Fruit fly (Drosophila melanogaster): ENCODE results near the gene hth.
A peak's percentile ranks its signal among the peaks of the same experiment; 100 is the strongest.

Gene hth

DNA sequence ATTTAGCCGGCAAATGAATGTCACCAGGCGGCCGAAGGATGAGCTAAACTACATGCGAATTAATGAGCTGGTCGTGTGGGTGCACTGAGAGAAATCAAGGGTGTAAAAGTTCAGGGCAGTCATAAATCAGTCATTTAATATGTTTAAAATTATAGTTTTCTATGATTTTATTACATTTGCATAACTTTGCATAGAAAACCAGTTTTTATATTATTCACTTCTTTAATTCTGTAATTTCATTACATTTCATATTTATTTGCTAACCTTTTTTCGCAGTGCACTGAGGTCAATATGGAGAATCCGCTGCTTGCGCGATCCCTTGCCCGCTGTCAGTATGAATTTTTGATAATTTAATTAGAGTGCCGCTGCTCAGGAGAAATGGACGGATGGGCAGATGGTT, 1.9 kb upstream of the hth start (continued):
- peak; percentile 38 for TF ChIP-seq lilli (GFP tag; optimal IDR thresholded peaks at IDR 0.05)
- no peak for TF ChIP-seq corto (GFP tag; optimal IDR thresholded peaks at IDR 0.05)
- TF ChIP-seq CG10462 (GFP tag; optimal IDR thresholded peaks at IDR 0.05), result no peak
- TF ChIP-seq CG1792 (GFP tag; optimal IDR thresholded peaks at IDR 0.05), result no peak
- no peak for TF ChIP-seq br (optimal IDR thresholded peaks at IDR 0.05)
- TF ChIP-seq CG11085 (GFP tag; IDR thresholded peaks at IDR 0.05), result no peak
- no peak for TF ChIP-seq CkIIα-i1 (GFP tag; IDR thresholded peaks at IDR 0.05)
- no peak for TF ChIP-seq Tbp (GFP tag; optimal IDR thresholded peaks at IDR 0.05)
- no peak for TF ChIP-seq CG2199 (GFP tag; IDR thresholded peaks at IDR 0.05)
- no peak for TF ChIP-seq CG16863 (GFP tag; optimal IDR thresholded peaks at IDR 0.05)
- peak; percentile 11 for TF ChIP-seq CG12942 (GFP tag; optimal IDR thresholded peaks at IDR 0.05)
- no peak for TF ChIP-seq Fer1 (GFP tag; optimal IDR thresholded peaks at IDR 0.05)
- no peak for TF ChIP-seq pum (GFP tag; optimal IDR thresholded peaks at IDR 0.05)
- no peak for TF ChIP-seq CG7372 (GFP tag; IDR thresholded peaks at IDR 0.05)
- TF ChIP-seq Hmx (GFP tag; optimal IDR thresholded peaks at IDR 0.05), result no peak
- no peak for TF ChIP-seq zfh2 (GFP tag; optimal IDR thresholded peaks at IDR 0.05)
- TF ChIP-seq sug (tag; optimal IDR thresholded peaks at IDR 0.05), result no peak
- TF ChIP-seq CG33213 (GFP tag; optimal IDR thresholded peaks at IDR 0.05), result no peak
- peak; percentile 81 for TF ChIP-seq dmrt11E (tag; optimal IDR thresholded peaks at IDR 0.05)
- TF ChIP-seq ara (GFP tag; IDR thresholded peaks at IDR 0.05), result peak; percentile 17; the same call in 1 of the 2 replicates
- no peak for TF ChIP-seq CG1647 (GFP tag; optimal IDR thresholded peaks at IDR 0.05)
- TF ChIP-seq YL-1 (GFP tag; optimal IDR thresholded peaks at IDR 0.05), result no peak
- no peak for TF ChIP-seq Mrtf (GFP tag; IDR thresholded peaks at IDR 0.05)
- TF ChIP-seq Eip74EF (GFP tag; optimal IDR thresholded peaks at IDR 0.05), result no peak
- no peak for TF ChIP-seq yki (optimal IDR thresholded peaks at IDR 0.05)
- no peak for TF ChIP-seq gsb (GFP tag; IDR thresholded peaks at IDR 0.05)
- TF ChIP-seq Opbp (GFP tag; IDR thresholded peaks at IDR 0.05; ENCODE audit: partially characterized antibody), result no peak
- TF ChIP-seq disco-r (GFP tag; optimal IDR thresholded peaks at IDR 0.05), result no peak
- no peak for TF ChIP-seq CG4730 (GFP tag; IDR thresholded peaks at IDR 0.05)
- TF ChIP-seq ewg (GFP tag; optimal IDR thresholded peaks at IDR 0.05), result no peak
- TF ChIP-seq CG13287 (GFP tag; IDR thresholded peaks at IDR 0.05; ENCODE audit: partially characterized antibody), result no peak
- peak; percentile 68; the same call in 2 of the 3 replicates for TF ChIP-seq zfh1 (GFP tag; IDR thresholded peaks at IDR 0.05)
- TF ChIP-seq CG4360 (GFP tag; IDR thresholded peaks at IDR 0.05), result no peak
- TF ChIP-seq Doc2 (GFP tag; IDR thresholded peaks at IDR 0.05), result no peak
- TF ChIP-seq CG30020 (tag; optimal IDR thresholded peaks at IDR 0.05), result no peak
- no peak for TF ChIP-seq CG17568 (GFP tag; optimal IDR thresholded peaks at IDR 0.05)
- peak; percentile 42 for TF ChIP-seq CoRest (tag; optimal IDR thresholded peaks at IDR 0.05)
- no peak for TF ChIP-seq CG14014 (GFP tag; IDR thresholded peaks at IDR 0.05)
- TF ChIP-seq tin (GFP tag; optimal IDR thresholded peaks at IDR 0.05), result peak; percentile 26
- no peak for TF ChIP-seq esg (GFP tag; conservative IDR thresholded peaks at IDR 0.05)
- TF ChIP-seq trem (tag; optimal IDR thresholded peaks at IDR 0.05), result peak; percentile 56
- TF ChIP-seq CG12744 (GFP tag; optimal IDR thresholded peaks at IDR 0.05), result no peak
- TF ChIP-seq toy (GFP tag; IDR thresholded peaks at IDR 0.05), result no peak
- TF ChIP-seq BEAF-32 (GFP tag; optimal IDR thresholded peaks at IDR 0.05), result no peak
- TF ChIP-seq CG31365 (tag; optimal IDR thresholded peaks at IDR 0.05), result no peak
- peak; percentile 66 for TF ChIP-seq CG31441 (GFP tag; IDR thresholded peaks at IDR 0.05)
- TF ChIP-seq Spps (tag; optimal IDR thresholded peaks at IDR 0.05), result peak; percentile 37
- peak; percentile 33 for TF ChIP-seq CG15601 (tag; optimal IDR thresholded peaks at IDR 0.05)
- TF ChIP-seq cad (GFP tag; optimal IDR thresholded peaks at IDR 0.05), result no peak
- no peak for TF ChIP-seq maf-S (GFP tag; optimal IDR thresholded peaks at IDR 0.05)
- no peak for TF ChIP-seq CG4854 (GFP tag; optimal IDR thresholded peaks at IDR 0.05)
- TF ChIP-seq CHES-1-like (GFP tag; optimal IDR thresholded peaks at IDR 0.05), result peak; percentile 3
- TF ChIP-seq Mes4 (GFP tag; optimal IDR thresholded peaks at IDR 0.05), result peak; percentile 1

Measured in whole organism, embryonic.